Fruit fly (Drosophila melanogaster) whole organism, embryonic: ENCODE data around the gene Cyp6d4.

Experiments
- BEAF-32 ChIP-seq: fragments of 200-800 bp; sonication (Bioruptor generic); optimal IDR thresholded peaks from 3 replicates; lab custom pipeline; 2017; ENCODE audit warnings: missing biosample characterization, missing genetic modification characterization, mild to moderate bottlenecking, moderate library complexity, missing genetic modification reagents
- CG1024 ChIP-seq: fragments of 200-800 bp; sonication (Bioruptor generic); IDR thresholded peaks from 2 replicates; pipeline ENCODE4 v1.3.6; 2022; ENCODE audit warnings: missing biosample characterization, missing genetic modification characterization
- CG10462 ChIP-seq: fragments of 200-800 bp; sonication (Bioruptor generic); optimal IDR thresholded peaks from 2 replicates; lab custom pipeline; 2016; ENCODE audit warnings: missing biosample characterization, missing genetic modification characterization
- CG11398 ChIP-seq: fragments of 200-800 bp; sonication (Bioruptor generic); optimal IDR thresholded peaks from 2 replicates; lab custom pipeline; 2016; ENCODE audit warnings: missing biosample characterization, missing genetic modification characterization
- CG12942 ChIP-seq: fragments of 200-800 bp; sonication (Bioruptor generic); optimal IDR thresholded peaks from 3 replicates; lab custom pipeline; 2016; ENCODE audit warnings: missing biosample characterization, missing genetic modification characterization
- CG13287 ChIP-seq: fragments of 200-800 bp; sonication (Bioruptor generic); IDR thresholded peaks from 2 replicates; pipeline ENCODE4 v1.3.6; 2022; ENCODE audit warnings: missing biosample characterization, missing genetic modification characterization; ENCODE audit not compliant: partially characterized antibody
- CG14710 ChIP-seq: fragments of 200-800 bp; sonication (Bioruptor generic); optimal IDR thresholded peaks from 3 replicates; lab custom pipeline; 2019; ENCODE audit warnings: missing biosample characterization, mild to moderate bottlenecking, missing genetic modification characterization, moderate library complexity
- CG1647 ChIP-seq: fragments of 200-800 bp; sonication (Bioruptor generic); optimal IDR thresholded peaks from 3 replicates; lab custom pipeline; 2016; ENCODE audit warnings: missing biosample characterization, missing genetic modification characterization
- CG17186 ChIP-seq: fragments of 200-800 bp; sonication (Bioruptor generic); optimal IDR thresholded peaks from 3 replicates; lab custom pipeline; 2017; ENCODE audit warnings: missing biosample characterization, missing genetic modification reagents, missing genetic modification characterization
- CG30020 ChIP-seq: fragments of 200-800 bp; optimal IDR thresholded peaks from 2 replicates; lab custom pipeline; 2019; ENCODE audit warnings: missing biosample characterization, mild to moderate bottlenecking, missing genetic modification characterization, moderate library complexity
- CG30431 ChIP-seq: fragments of 200-800 bp; sonication (Bioruptor generic); optimal IDR thresholded peaks from 2 replicates; lab custom pipeline; 2017; ENCODE audit warnings: missing biosample characterization, missing genetic modification characterization
- CG34224 ChIP-seq: fragments of 200-800 bp; sonication (Bioruptor generic); IDR thresholded peaks from 3 replicates; pipeline ENCODE4 v1.3.6; 2022; ENCODE audit warnings: missing biosample characterization, missing genetic modification characterization; ENCODE audit not compliant: partially characterized antibody
- CG34422 ChIP-seq: fragments of 200-800 bp; sonication (Bioruptor generic); IDR thresholded peaks from 3 replicates; pipeline ENCODE4 v1.3.6; 2022; ENCODE audit warnings: missing biosample characterization, missing genetic modification characterization
- CG4617 ChIP-seq: fragments of 200-800 bp; sonication (Bioruptor generic); optimal IDR thresholded peaks from 3 replicates; lab custom pipeline; 2016; ENCODE audit warnings: missing biosample characterization, missing genetic modification characterization, borderline replicate concordance
- CG4707 ChIP-seq: fragments of 200-800 bp; sonication (Bioruptor generic); optimal IDR thresholded peaks from 2 replicates; lab custom pipeline; 2018; ENCODE audit warnings: missing biosample characterization, mild to moderate bottlenecking, missing genetic modification characterization, moderate library complexity
- CG6254 ChIP-seq: fragments of 200-800 bp; sonication (Bioruptor generic); optimal IDR thresholded peaks from 3 replicates; lab custom pipeline; 2017; ENCODE audit warnings: mild to moderate bottlenecking, missing biosample characterization, missing genetic modification reagents, missing genetic modification characterization
- CG7745 ChIP-seq: fragments of 200-800 bp; sonication (Bioruptor generic); optimal IDR thresholded peaks from 2 replicates; lab custom pipeline; 2018; ENCODE audit warnings: missing biosample characterization, mild to moderate bottlenecking, missing genetic modification characterization, moderate library complexity
- CG7963 ChIP-seq: fragments of 200-800 bp; sonication (Bioruptor generic); IDR thresholded peaks from 3 replicates; pipeline ENCODE4 v1.3.6; 2022; ENCODE audit warnings: missing biosample characterization, missing genetic modification characterization; ENCODE audit not compliant: partially characterized antibody
- CG9797 ChIP-seq: fragments of 200-800 bp; sonication (Bioruptor generic); optimal IDR thresholded peaks from 3 replicates; lab custom pipeline; 2018; ENCODE audit warnings: missing biosample characterization, mild to moderate bottlenecking, missing genetic modification characterization
- CHES-1-like ChIP-seq: fragments of 200-800 bp; sonication (Bioruptor generic); optimal IDR thresholded peaks from 2 replicates; lab custom pipeline; 2016; ENCODE audit warnings: missing biosample characterization, missing genetic modification characterization
- Dfd ChIP-seq, 2 experiments: fragments of >200 bp; optimal IDR thresholded peaks; 2 replicates each; lab custom pipeline; 2017; ENCODE audit warnings: missing biosample characterization in 2 of 2, missing genetic modification characterization in 2 of 2
- Dll ChIP-seq: fragments of 200-800 bp; sonication (Bioruptor generic); IDR thresholded peaks from 4 replicates; pipeline ENCODE4 v1.3.6; 2022; ENCODE audit warnings: missing biosample characterization, missing genetic modification characterization; ENCODE audit not compliant: partially characterized antibody
- Dp ChIP-seq: fragments of 200-800 bp; sonication (Bioruptor generic); optimal IDR thresholded peaks from 2 replicates; lab custom pipeline; 2018; ENCODE audit warnings: missing biosample characterization, mild to moderate bottlenecking, missing genetic modification characterization, moderate library complexity
- E2f2 ChIP-seq: fragments of 200-800 bp; sonication (Bioruptor generic); IDR thresholded peaks from 2 replicates; pipeline ENCODE4 v1.3.6; 2022; ENCODE audit warnings: missing biosample characterization, missing genetic modification characterization
- H15 ChIP-seq: fragments of 200-800 bp; sonication (Bioruptor generic); IDR thresholded peaks from 3 replicates; pipeline ENCODE4 v1.3.6; 2022; ENCODE audit warnings: missing biosample characterization, missing genetic modification characterization
- HmgZ ChIP-seq: fragments of 200-800 bp; sonication (Bioruptor generic); optimal IDR thresholded peaks from 2 replicates; lab custom pipeline; 2018; ENCODE audit warnings: missing biosample characterization, mild to moderate bottlenecking, missing genetic modification characterization
- MBD-R2 ChIP-seq: fragments of 200-800 bp; sonication (Bioruptor generic); IDR thresholded peaks from 2 replicates; pipeline ENCODE4 v1.3.6; 2022; ENCODE audit warnings: missing biosample characterization, missing genetic modification characterization
- MESR4 ChIP-seq: fragments of 200-800 bp; sonication (Bioruptor generic); optimal IDR thresholded peaks from 2 replicates; lab custom pipeline; 2018; ENCODE audit warnings: missing biosample characterization, mild to moderate bottlenecking, missing genetic modification characterization, moderate library complexity
- Med ChIP-seq: fragments of 200-800 bp; sonication (Bioruptor generic); peaks from one replicate; lab custom pipeline; 2016; ENCODE audit warnings: missing biosample characterization, missing genetic modification characterization, mild to moderate bottlenecking, inconsistent platforms, moderate library complexity
- Myb ChIP-seq: fragments of 200-800 bp; sonication (Bioruptor generic); optimal IDR thresholded peaks from 2 replicates; lab custom pipeline; 2016; ENCODE audit warnings: missing biosample characterization, missing genetic modification characterization
- Opbp ChIP-seq: fragments of 200-800 bp; sonication (Bioruptor generic); IDR thresholded peaks from 3 replicates; pipeline ENCODE4 v1.3.6; 2022; ENCODE audit warnings: missing biosample characterization, missing genetic modification characterization; ENCODE audit not compliant: partially characterized antibody
- Scr ChIP-seq: fragments of 200-800 bp; sonication (Bioruptor generic); IDR thresholded peaks from 2 replicates; pipeline ENCODE4 v1.3.6; 2022; ENCODE audit warnings: missing biosample characterization, missing genetic modification characterization; ENCODE audit not compliant: partially characterized antibody
- Sin3A ChIP-seq: fragments of >200 bp; optimal IDR thresholded peaks from 2 replicates; lab custom pipeline; 2018
- Sox100B ChIP-seq: fragments of 200-800 bp; sonication (Bioruptor generic); optimal IDR thresholded peaks from 3 replicates; lab custom pipeline; 2018; ENCODE audit warnings: missing biosample characterization, mild to moderate bottlenecking, missing genetic modification characterization
- YL-1 ChIP-seq: fragments of 200-800 bp; sonication (Bioruptor generic); optimal IDR thresholded peaks from 3 replicates; lab custom pipeline; 2017; ENCODE audit warnings: missing biosample characterization, mild to moderate bottlenecking, missing genetic modification characterization
- chm ChIP-seq: fragments of 200-800 bp; sonication (Bioruptor generic); IDR thresholded peaks from 2 replicates; pipeline ENCODE4 v1.3.6; 2022; ENCODE audit warnings: missing biosample characterization, missing genetic modification characterization
- crp ChIP-seq, 2 experiments: fragments of 200-800 bp; sonication (Bioruptor generic); optimal IDR thresholded peaks; 2 replicates in 1 of 2; 3 replicates in 1 of 2; lab custom pipeline; 2017; ENCODE audit warnings: missing biosample characterization in 2 of 2, missing genetic modification characterization in 2 of 2, mild to moderate bottlenecking in 1 of 2, moderate library complexity in 1 of 2
- danr ChIP-seq: fragments of 200-800 bp; sonication (Bioruptor generic); IDR thresholded peaks from 2 replicates; pipeline ENCODE4 v1.3.6; 2022; ENCODE audit warnings: missing biosample characterization, missing genetic modification characterization
- eve ChIP-seq, 2 experiments: fragments of >200 bp; optimal IDR thresholded peaks; 2 replicates each; lab custom pipeline; 2017; ENCODE audit warnings: missing biosample characterization in 2 of 2, missing genetic modification characterization in 2 of 2
- gfzf ChIP-seq: fragments of 200-800 bp; sonication (Bioruptor generic); optimal IDR thresholded peaks from 2 replicates; lab custom pipeline; 2016; ENCODE audit warnings: missing biosample characterization, mild to moderate bottlenecking, missing genetic modification characterization, moderate library complexity
- grn ChIP-seq: fragments of 200-800 bp; sonication (Bioruptor generic); optimal IDR thresholded peaks from 3 replicates; lab custom pipeline; 2017; ENCODE audit warnings: missing biosample characterization, missing genetic modification characterization
- hbn ChIP-seq: fragments of 200-800 bp; sonication (Bioruptor generic); IDR thresholded peaks from 2 replicates; pipeline ENCODE4 v1.3.6; 2022; ENCODE audit warnings: missing biosample characterization, missing genetic modification characterization; ENCODE audit not compliant: partially characterized antibody
- mld ChIP-seq: fragments of 200-800 bp; sonication (Bioruptor generic); IDR thresholded peaks from 3 replicates; pipeline ENCODE4 v1.3.6; 2022; ENCODE audit warnings: missing biosample characterization, missing genetic modification characterization; ENCODE audit not compliant: partially characterized antibody
- pzg ChIP-seq: fragments of 200-800 bp; sonication (Bioruptor generic); optimal IDR thresholded peaks from 3 replicates; lab custom pipeline; 2018; ENCODE audit warnings: missing biosample characterization, mild to moderate bottlenecking, missing genetic modification characterization, moderate library complexity
- sna ChIP-seq: fragments of 200-800 bp; sonication (Bioruptor generic); IDR thresholded peaks from 2 replicates; pipeline ENCODE4 v1.3.6; 2022; ENCODE audit warnings: missing biosample characterization, missing genetic modification characterization; ENCODE audit not compliant: partially characterized antibody
- stwl ChIP-seq: fragments of 200-800 bp; sonication (Bioruptor generic); optimal IDR thresholded peaks from 3 replicates; lab custom pipeline; 2018; ENCODE audit warnings: missing biosample characterization, mild to moderate bottlenecking, missing genetic modification characterization, moderate library complexity
- vnd ChIP-seq: fragments of 200-800 bp; sonication (Bioruptor generic); IDR thresholded peaks from 3 replicates; pipeline ENCODE4 v1.3.6; 2022; ENCODE audit warnings: missing biosample characterization, missing genetic modification characterization; ENCODE audit not compliant: partially characterized antibody
- zen2 ChIP-seq: fragments of 200-800 bp; sonication (Bioruptor generic); IDR thresholded peaks from 3 replicates; pipeline ENCODE4 v1.3.6; 2022; ENCODE audit warnings: missing biosample characterization, missing genetic modification characterization; ENCODE audit not compliant: partially characterized antibody

The Cyp6d4 gene

dm6 chr3R:22740930-22741329, 42.8 kb downstream of the Cyp6d4 start, which contains the start of the genes Dcr-1 and CG6985:
Gene Dcr-1, minus strand, starts transcription at chr3R:22741091.
Gene CG6985, plus strand, starts transcription at chr3R:22741150.
- TF ChIP-seq danr (GFP tag; lab: Robert Waterston, UW) (no peak), sna (GFP tag; lab: Robert Waterston, UW) (peak; percentile 45; the same call in 1 of the 2 replicates), CG10462 (GFP tag; lab: Kevin White, UChicago) (no peak), Dll (GFP tag; lab: Robert Waterston, UW) (0 out of 4 replicates have a peak, but pooled peaks have one; percentile 23), CG1647 (GFP tag; lab: Kevin White, UChicago) (no peak), chm (no peak), hbn (GFP tag; lab: Robert Waterston, UW) (peak; percentile 28; the same call in 1 of the 2 replicates), CG17186 (peak; percentile 20), CG34422 (GFP tag; lab: Robert Waterston, UW) (peak; percentile 54; the same call in 1 of the 3 replicates), vnd (peak; percentile 29; the same call in 1 of the 3 replicates), CG7963 (GFP tag; lab: Robert Waterston, UW) (peak; percentile 26; the same call in 1 of the 3 replicates), MESR4 (peak; percentile 53), YL-1 (GFP tag; lab: Kevin White, UChicago) (peak; percentile 50), mld (GFP tag; lab: Robert Waterston, UW) (0 out of 3 replicates have a peak, but pooled peaks have one; percentile 24), CG4617 (GFP tag; lab: Kevin White, UChicago) (peak; percentile 56), stwl (tag; lab: Kevin White, UChicago) (peak; percentile 40), Scr (GFP tag; lab: Robert Waterston, UW) (peak; percentile 32), HmgZ (tag; lab: Kevin White, UChicago) (peak; percentile 11), CG34224 (GFP tag; lab: Robert Waterston, UW) (peak; percentile 33; the same call in 2 of the 3 replicates), grn (GFP tag; lab: Kevin White, UChicago) (peak; percentile 56), H15 (GFP tag; lab: Robert Waterston, UW) (no peak), Sin3A (lab: Kevin White, UChicago) (peak; percentile 13), E2f2 (GFP tag; lab: Robert Waterston, UW) (peak; percentile 81), MBD-R2 (peak; percentile 88), zen2 (0 out of 3 replicates have a peak, but pooled peaks have one; percentile 20), BEAF-32 (GFP tag; lab: Kevin White, UChicago) (peak; percentile 19), CG30431 (no peak), Dp (GFP tag; lab: Kevin White, UChicago) (peak; percentile 64), gfzf (peak; percentile 69), CG9797 (GFP tag; lab: Kevin White, UChicago) (peak; percentile 43), pzg (GFP tag; lab: Kevin White, UChicago) (peak; percentile 42), CG13287 (GFP tag; lab: Robert Waterston, UW) (peak; percentile 40), CG14710 (tag; lab: Kevin White, UChicago) (peak; percentile 50), CG7745 (no peak), Sox100B (GFP tag; lab: Kevin White, UChicago) (no peak), Opbp (0 out of 3 replicates have a peak, but pooled peaks have one; percentile 24)

dm6 chr3R:22745432-22745831, 47.3 kb downstream of the Cyp6d4 start, which contains the start of the genes vret and HP1c:
Gene vret, minus strand, starts transcription at chr3R:22745581.
Gene HP1c, plus strand, starts transcription at chr3R:22745620.
- peak; percentile 95 for TF ChIP-seq MBD-R2
- no peak for TF ChIP-seq Dfd (GFP tag; optimal IDR thresholded peaks at IDR 0.05; lab: Kevin White, UChicago)
- TF ChIP-seq CG11398 (GFP tag; lab: Kevin White, UChicago), result no peak
- peak; percentile 74 for TF ChIP-seq Myb
- peak; percentile 31; the same call in 1 of the 3 replicates for TF ChIP-seq CG34422 (GFP tag; lab: Robert Waterston, UW)
- TF ChIP-seq CG4707, result no peak
- no peak for TF ChIP-seq CG12942 (GFP tag; lab: Kevin White, UChicago)
- 0 out of 3 replicates have a peak, but pooled peaks have one; percentile 13 for TF ChIP-seq CG7963 (GFP tag; lab: Robert Waterston, UW)
- TF ChIP-seq CG6254, result no peak
- no peak for TF ChIP-seq CG1024 (GFP tag; lab: Robert Waterston, UW)
- TF ChIP-seq crp (GFP tag; optimal IDR thresholded peaks at IDR 0.05; lab: Kevin White, UChicago), result peak in 1 of 2 experiments; percentile 52
- TF ChIP-seq CG30020, result peak; percentile 17
- TF ChIP-seq YL-1 (GFP tag; lab: Kevin White, UChicago), result peak; percentile 10
- TF ChIP-seq eve (GFP tag; optimal IDR thresholded peaks at IDR 0.05; lab: Kevin White, UChicago), result no peak
- TF ChIP-seq CHES-1-like (GFP tag; lab: Kevin White, UChicago), result peak; percentile 5
- peak; percentile 50 for TF ChIP-seq CG17186
- peak; percentile 76 for TF ChIP-seq Med (GFP tag; lab: Kevin White, UChicago)
